Worm (Caenorhabditis elegans) whole organism, L4 larva: ENCODE data around the gene taf-6.2.
A peak's percentile ranks its signal among the peaks of the same experiment; 100 is the strongest.

ENCODE experiments used
- D1046.2 ChIP-seq: fragments of 200-800 bp; sonication (Bioruptor generic); IDR thresholded peaks from 2 replicates; pipeline ENCODE4 v1.3.6; 2022; ENCODE audit warnings: missing genetic modification characterization, missing compliant biosample characterization
- F26F4.8 ChIP-seq: fragments of 200-800 bp; sonication (Bioruptor generic); conservative IDR thresholded peaks from 2 replicates; pipeline ENCODE4 v1.3.6; 2022; ENCODE audit warnings: missing genetic modification characterization, missing compliant biosample characterization
- F44E2.7 ChIP-seq: fragments of 200-800 bp; sonication (Bioruptor generic); IDR thresholded peaks from 2 replicates; pipeline ENCODE4 v2.1.2; 2022; ENCODE audit warnings: missing genetic modification characterization, missing compliant biosample characterization
- R02D3.7 ChIP-seq: fragments of 150-350 bp; sonication (generic microtip); optimal IDR thresholded peaks from 3 replicates; lab custom pipeline; 2014; ENCODE audit warnings: missing biosample characterization, missing genetic modification characterization
- T20F7.1 ChIP-seq: fragments of 200-800 bp; sonication (Bioruptor generic); optimal IDR thresholded peaks from 2 replicates; lab custom pipeline; 2018; ENCODE audit warnings: mild to moderate bottlenecking, missing genetic modification characterization, missing compliant biosample characterization
- T26A8.4 ChIP-seq: fragments of 200-800 bp; sonication (Bioruptor generic); IDR thresholded peaks from 2 replicates; pipeline ENCODE4 v1.3.6; 2022; ENCODE audit warnings: missing genetic modification characterization, missing compliant biosample characterization
- Y5F2A.4 ChIP-seq: fragments of 200-800 bp; sonication (Bioruptor generic); optimal IDR thresholded peaks from 2 replicates; lab custom pipeline; 2018; ENCODE audit warnings: mild to moderate bottlenecking, missing genetic modification characterization, missing compliant biosample characterization
- Y75B8A.6 ChIP-seq: fragments of 200-800 bp; sonication (Bioruptor generic); IDR thresholded peaks from 2 replicates; pipeline ENCODE4 v1.3.6; 2022; ENCODE audit warnings: missing genetic modification reagents, missing genetic modification characterization, missing compliant biosample characterization
- ZK546.5 ChIP-seq, 2 experiments: sonication (generic microtip); optimal IDR thresholded peaks; 2 replicates each; lab custom pipeline; 2017; ENCODE audit warnings: missing biosample characterization in 2 of 2, missing genetic modification characterization in 2 of 2
- aha-1 ChIP-seq: fragments of 150-350 bp; peaks from one replicate; lab custom pipeline; 2014; ENCODE audit warnings: missing biosample characterization, missing genetic modification characterization
- ama-1 ChIP-seq: fragments of 150-350 bp; optimal IDR thresholded peaks from 2 replicates; lab custom pipeline; 2014; ENCODE audit warnings: inconsistent platforms, mixed read lengths
- attf-4 ChIP-seq: sonication (generic microtip); optimal IDR thresholded peaks from 3 replicates; lab custom pipeline; 2017; ENCODE audit warnings: missing biosample characterization, missing genetic modification characterization
- ceh-20 ChIP-seq: fragments of 200-800 bp; sonication (Bioruptor generic); IDR thresholded peaks from 2 replicates; pipeline ENCODE4 v1.3.6; 2022; ENCODE audit warnings: missing genetic modification reagents, missing genetic modification characterization, missing compliant biosample characterization
- ceh-28 ChIP-seq: fragments of 150-350 bp; optimal IDR thresholded peaks from 2 replicates; lab custom pipeline; 2014; ENCODE audit warnings: missing biosample characterization, missing genetic modification reagents, missing genetic modification characterization
- cey-2 ChIP-seq: sonication (generic microtip); optimal IDR thresholded peaks from 3 replicates; lab custom pipeline; 2017; ENCODE audit warnings: missing genetic modification characterization, mild to moderate bottlenecking, missing compliant biosample characterization, antibody characterized with exemption, borderline replicate concordance; ENCODE audit not compliant: insufficient read depth
- ctbp-1 ChIP-seq: fragments of 200-800 bp; sonication (Bioruptor generic); IDR thresholded peaks from 2 replicates; pipeline ENCODE4 v1.3.6; 2022; ENCODE audit warnings: missing genetic modification reagents, missing genetic modification characterization, missing compliant biosample characterization
- daf-16 ChIP-seq, 3 experiments: sonication (generic microtip); optimal IDR thresholded peaks; 2 replicates each; lab custom pipeline; 2016 to 2017; ENCODE audit warnings: missing genetic modification characterization in 3 of 3, missing genetic modification reagents in 3 of 3, mild to moderate bottlenecking in 2 of 3, missing compliant biosample characterization in 2 of 3, missing biosample characterization in 1 of 3, moderate library complexity in 1 of 3
- dpl-1 ChIP-seq: fragments of 150-350 bp; optimal IDR thresholded peaks from 2 replicates; lab custom pipeline; 2014; ENCODE audit warnings: missing biosample characterization, missing genetic modification reagents, missing genetic modification characterization
- duxl-1 ChIP-seq: sonication (generic microtip); optimal IDR thresholded peaks from 2 replicates; lab custom pipeline; 2016; ENCODE audit warnings: mild to moderate bottlenecking, missing genetic modification characterization, moderate library complexity, missing compliant biosample characterization; ENCODE audit not compliant: poor library complexity
- dve-1 ChIP-seq: sonication (generic microtip); optimal IDR thresholded peaks from 2 replicates; lab custom pipeline; 2017; ENCODE audit warnings: antibody characterized with exemption, mild to moderate bottlenecking, missing genetic modification characterization, missing compliant biosample characterization; ENCODE audit not compliant: insufficient read depth
- egl-27 ChIP-seq: sonication (generic microtip); optimal IDR thresholded peaks from 3 replicates; lab custom pipeline; 2017; ENCODE audit warnings: missing biosample characterization, missing genetic modification reagents, missing genetic modification characterization
- hif-1 ChIP-seq, 2 experiments: sonication (generic microtip); optimal IDR thresholded peaks; 2 replicates each; lab custom pipeline; 2016 to 2017; ENCODE audit warnings: missing compliant biosample characterization in 2 of 2, missing genetic modification characterization in 2 of 2, missing genetic modification reagents in 2 of 2, missing genotype in 2 of 2, mild to moderate bottlenecking in 1 of 2
- hlh-30 ChIP-seq: sonication (generic microtip); optimal IDR thresholded peaks from 2 replicates; lab custom pipeline; 2017; ENCODE audit warnings: antibody characterized with exemption, mild to moderate bottlenecking, missing genetic modification characterization, missing compliant biosample characterization; ENCODE audit not compliant: insufficient read depth
- hmg-1.1 ChIP-seq: fragments of 200-800 bp; sonication (Bioruptor generic); IDR thresholded peaks from 2 replicates; pipeline ENCODE4 v1.3.6; 2022; ENCODE audit warnings: missing genetic modification reagents, missing genetic modification characterization, missing compliant biosample characterization
- lim-7 ChIP-seq: fragments of 200-800 bp; sonication (Bioruptor generic); IDR thresholded peaks from 2 replicates; pipeline ENCODE4 v1.3.6; 2022; ENCODE audit warnings: missing genetic modification characterization, missing compliant biosample characterization
- lin-1 ChIP-seq: fragments of 200-800 bp; sonication (Bioruptor generic); IDR thresholded peaks from 2 replicates; pipeline ENCODE4 v1.3.6; 2022; ENCODE audit warnings: missing genetic modification reagents, missing genetic modification characterization, missing compliant biosample characterization
- madf-9 ChIP-seq: fragments of 200-800 bp; sonication (Bioruptor generic); conservative IDR thresholded peaks from 2 replicates; pipeline ENCODE4 v1.3.6; 2022; ENCODE audit warnings: missing genetic modification reagents, missing genetic modification characterization, missing compliant biosample characterization
- mdl-1 ChIP-seq, 2 experiments: fragments of 150-350 bp in 1 of 2; sonication (generic microtip) in 1 of 2; optimal IDR thresholded peaks; 2 replicates each; lab custom pipeline; 2014 to 2017; ENCODE audit warnings: missing biosample characterization in 2 of 2, missing genetic modification characterization in 2 of 2
- mdt-29 ChIP-seq: fragments of 200-800 bp; sonication (Bioruptor generic); IDR thresholded peaks from 2 replicates; pipeline ENCODE4 v1.3.6; 2022; ENCODE audit warnings: missing genetic modification reagents, missing genetic modification characterization, missing compliant biosample characterization
- mes-2 ChIP-seq: sonication (generic microtip); optimal IDR thresholded peaks from 2 replicates; lab custom pipeline; 2016; ENCODE audit warnings: missing genotype, mild to moderate bottlenecking, missing genetic modification characterization, missing compliant biosample characterization; ENCODE audit not compliant: poor library complexity, severe bottlenecking
- mxl-2 ChIP-seq: fragments of 200-800 bp; sonication (Bioruptor generic); conservative IDR thresholded peaks from 2 replicates; pipeline ENCODE4 v1.3.6; 2022; ENCODE audit warnings: missing genetic modification reagents, missing genetic modification characterization, missing compliant biosample characterization
- mxl-3 ChIP-seq: fragments of 200-800 bp; sonication (Bioruptor generic); optimal IDR thresholded peaks from 2 replicates; lab custom pipeline; 2018; ENCODE audit warnings: mild to moderate bottlenecking, missing genetic modification characterization, missing compliant biosample characterization
- nhr-11 ChIP-seq: fragments of 150-350 bp; optimal IDR thresholded peaks from 2 replicates; lab custom pipeline; 2014; ENCODE audit warnings: missing biosample characterization, missing genetic modification characterization
- nhr-25 ChIP-seq: sonication (generic microtip); optimal IDR thresholded peaks from 2 replicates; lab custom pipeline; 2017; ENCODE audit warnings: missing genetic modification characterization, mild to moderate bottlenecking, missing compliant biosample characterization, antibody characterized with exemption, moderate library complexity, borderline replicate concordance; ENCODE audit not compliant: insufficient read depth
- nhr-48 ChIP-seq: sonication (generic microtip); optimal IDR thresholded peaks from 2 replicates; lab custom pipeline; 2016; ENCODE audit warnings: mild to moderate bottlenecking, missing genetic modification characterization, missing compliant biosample characterization
- nhr-77 ChIP-seq: fragments of 150-350 bp; optimal IDR thresholded peaks from 2 replicates; lab custom pipeline; 2014; ENCODE audit warnings: missing biosample characterization, missing genetic modification characterization
- pha-4 ChIP-seq, 2 experiments: fragments of 150-350 bp in 1 of 2; fragments of 200-800 bp in 1 of 2; sonication (Bioruptor generic) in 1 of 2; IDR thresholded peaks in 1 of 2; optimal IDR thresholded peaks in 1 of 2; 2 replicates each; pipeline versions ENCODE4 v1.3.6 to Lab custom; 2014 to 2022; ENCODE audit warnings: missing genetic modification characterization in 2 of 2, missing genetic modification reagents in 2 of 2, missing biosample characterization in 1 of 2, missing compliant biosample characterization in 1 of 2
- rbr-2 ChIP-seq: sonication (generic microtip); optimal IDR thresholded peaks from 2 replicates; lab custom pipeline; 2016; ENCODE audit warnings: missing genotype, missing genetic modification characterization, missing compliant biosample characterization
- sdz-12 ChIP-seq: fragments of 200-800 bp; sonication (Bioruptor generic); optimal IDR thresholded peaks from 2 replicates; lab custom pipeline; 2018; ENCODE audit warnings: mild to moderate bottlenecking, missing genetic modification characterization, missing compliant biosample characterization
- set-16 ChIP-seq: fragments of 200-800 bp; sonication (Bioruptor generic); IDR thresholded peaks from 2 replicates; pipeline ENCODE4 v1.3.6; 2022; ENCODE audit warnings: missing genetic modification reagents, missing genetic modification characterization, missing compliant biosample characterization
- skn-1 ChIP-seq: fragments of 150-350 bp; optimal IDR thresholded peaks from 2 replicates; lab custom pipeline; 2014; ENCODE audit warnings: missing biosample characterization, missing genetic modification characterization
- snpc-1.2 ChIP-seq: fragments of 200-800 bp; sonication (Bioruptor generic); IDR thresholded peaks from 2 replicates; pipeline ENCODE4 v1.3.6; 2022; ENCODE audit warnings: missing genetic modification reagents, missing genetic modification characterization, missing compliant biosample characterization
- snpc-4 ChIP-seq: fragments of 150-350 bp; optimal IDR thresholded peaks from 2 replicates; lab custom pipeline; 2014; ENCODE audit warnings: missing biosample characterization, missing genetic modification characterization
- spr-3 ChIP-seq: fragments of 200-800 bp; sonication (Bioruptor generic); optimal IDR thresholded peaks from 2 replicates; lab custom pipeline; 2018; ENCODE audit warnings: mild to moderate bottlenecking, missing genetic modification characterization, missing compliant biosample characterization
- tra-1 ChIP-seq: fragments of 200-800 bp; sonication (Bioruptor generic); IDR thresholded peaks from 2 replicates; pipeline ENCODE4 v1.3.6; 2022; ENCODE audit warnings: missing genetic modification reagents, missing genetic modification characterization, missing compliant biosample characterization
- unc-130 ChIP-seq: sonication (generic microtip); optimal IDR thresholded peaks from 2 replicates; lab custom pipeline; 2016; ENCODE audit warnings: missing genetic modification reagents, missing genetic modification characterization, missing compliant biosample characterization
- zag-1 ChIP-seq: fragments of 150-350 bp; optimal IDR thresholded peaks from 2 replicates; lab custom pipeline; 2014; ENCODE audit warnings: missing biosample characterization, missing genetic modification characterization
- zip-11 ChIP-seq: fragments of 200-800 bp; sonication (Bioruptor generic); IDR thresholded peaks from 2 replicates; pipeline ENCODE4 v1.3.6; 2022; ENCODE audit warnings: missing genetic modification characterization, missing compliant biosample characterization
- ztf-7 ChIP-seq: fragments of 150-350 bp; optimal IDR thresholded peaks from 2 replicates; lab custom pipeline; 2014; ENCODE audit warnings: missing biosample characterization, missing genetic modification characterization

taf-6.2 gene

ce11 chrIV:3654214-3654613 is 40.3 kb downstream of the taf-6.2 start (continued):
- TF ChIP-seq lim-7 (GFP tag; lab: Robert Waterston, UW) (no peak), pha-4 (GFP tag; IDR thresholded peaks at IDR 0.05; lab: Robert Waterston, UW) (peak; percentile 39; the same call in 1 of the 2 replicates), pha-4 (tag; optimal IDR thresholded peaks at IDR 0.05; lab: Kevin White, UChicago) (no peak), ama-1 (lab: Kevin White, UChicago) (no peak), mxl-2 (peak; percentile 98), ctbp-1 (GFP tag; lab: Robert Waterston, UW) (no peak), duxl-1 (tag; lab: Kevin White, UChicago) (no peak), skn-1 (tag; lab: Kevin White, UChicago) (no peak), nhr-48 (tag; lab: Kevin White, UChicago) (peak; percentile 95), nhr-25 (peak; percentile 53), ZK546.5 (tag; optimal IDR thresholded peaks at IDR 0.05; lab: Kevin White, UChicago) (no peak), spr-3 (GFP tag; lab: Kevin White, UChicago) (no peak), snpc-1.2 (GFP tag; lab: Robert Waterston, UW) (no peak), F44E2.7 (no peak), mdl-1 (tag; optimal IDR thresholded peaks at IDR 0.05; lab: Kevin White, UChicago) (peak; percentile 73 to 79), rbr-2 (tag; lab: Kevin White, UChicago) (peak; percentile 28), ceh-28 (tag; lab: Kevin White, UChicago) (no peak), lin-1 (GFP tag; lab: Robert Waterston, UW) (peak; percentile 53; the same call in 1 of the 2 replicates), ztf-7 (tag; lab: Kevin White, UChicago) (no peak), nhr-11 (tag; lab: Kevin White, UChicago) (peak; percentile 82), hlh-30 (peak; percentile 89), unc-130 (GFP tag; lab: Kevin White, UChicago) (no peak), aha-1 (tag; lab: Kevin White, UChicago) (peak; percentile 96), zip-11 (no peak), D1046.2 (GFP tag; lab: Robert Waterston, UW) (no peak), dve-1 (tag; lab: Kevin White, UChicago) (peak; percentile 72), cey-2 (tag; lab: Kevin White, UChicago) (no peak), Y75B8A.6 (GFP tag; lab: Robert Waterston, UW) (0 out of 2 replicates have a peak, but pooled peaks have one; percentile 42), tra-1 (GFP tag; lab: Robert Waterston, UW) (peak; percentile 74), snpc-4 (tag; lab: Kevin White, UChicago) (no peak), madf-9 (GFP tag; lab: Robert Waterston, UW) (no peak), sdz-12 (GFP tag; lab: Kevin White, UChicago) (no peak), Y5F2A.4 (GFP tag; lab: Kevin White, UChicago) (no peak), mes-2 (tag; lab: Kevin White, UChicago) (peak; percentile 26), set-16 (GFP tag; lab: Robert Waterston, UW) (peak; percentile 58), mdt-29 (GFP tag; lab: Robert Waterston, UW) (peak; percentile 82), nhr-77 (tag; lab: Kevin White, UChicago) (no peak), ceh-20 (GFP tag; lab: Robert Waterston, UW) (peak; percentile 91), egl-27 (tag; lab: Kevin White, UChicago) (no peak), hmg-1.1 (GFP tag; lab: Robert Waterston, UW) (0 out of 2 replicates have a peak, but pooled peaks have one; percentile 20), daf-16 (GFP tag; optimal IDR thresholded peaks at IDR 0.05; lab: Kevin White, UChicago) (peak in 1 of 2 experiments; percentile 90), daf-16 (tag; optimal IDR thresholded peaks at IDR 0.05; lab: Kevin White, UChicago) (peak; percentile 82), F26F4.8 (GFP tag; lab: Robert Waterston, UW) (no peak), R02D3.7 (tag; lab: Kevin White, UChicago) (no peak), mxl-3 (GFP tag; lab: Kevin White, UChicago) (peak; percentile 75), zag-1 (tag; lab: Kevin White, UChicago) (no peak), hif-1 (tag; optimal IDR thresholded peaks at IDR 0.05; lab: Kevin White, UChicago) (peak in 1 of 2 experiments; percentile 55), T26A8.4 (peak; percentile 48; the same call in 1 of the 2 replicates), dpl-1 (peak; percentile 24), attf-4 (tag; lab: Kevin White, UChicago) (no peak), T20F7.1 (GFP tag; lab: Kevin White, UChicago) (no peak)
